Fruit fly (Drosophila melanogaster) whole organism, embryonic: ENCODE results near the gene CCHa1.

Experiments
- B-H2 ChIP-seq: fragments of 200-800 bp; sonication (Bioruptor generic); optimal IDR thresholded peaks from 2 replicates; lab custom pipeline; 2018; ENCODE audit warnings: missing biosample characterization, mild to moderate bottlenecking, missing genetic modification characterization
- Bdp1 ChIP-seq: fragments of 200-800 bp; sonication (Bioruptor generic); optimal IDR thresholded peaks from 3 replicates; lab custom pipeline; 2016; ENCODE audit warnings: missing biosample characterization, missing genetic modification characterization
- CG10274 ChIP-seq: fragments of 200-800 bp; sonication (Bioruptor generic); optimal IDR thresholded peaks from 3 replicates; lab custom pipeline; 2017; ENCODE audit warnings: missing biosample characterization, mild to moderate bottlenecking, missing genetic modification characterization
- CG10654 ChIP-seq: fragments of 200-800 bp; sonication (Bioruptor generic); optimal IDR thresholded peaks from 2 replicates; lab custom pipeline; 2016; ENCODE audit warnings: missing biosample characterization, missing genetic modification characterization
- CG11456 ChIP-seq: fragments of 200-800 bp; sonication (Bioruptor generic); IDR thresholded peaks from 3 replicates; pipeline ENCODE4 v1.3.6; 2022; ENCODE audit warnings: missing biosample characterization, missing genetic modification characterization
- CG12236 ChIP-seq: fragments of 200-800 bp; sonication (Bioruptor generic); optimal IDR thresholded peaks from 2 replicates; lab custom pipeline; 2016; ENCODE audit warnings: missing biosample characterization, missing genetic modification characterization
- CG14014 ChIP-seq: fragments of 200-800 bp; sonication (Bioruptor generic); IDR thresholded peaks from 2 replicates; pipeline ENCODE4 v1.3.6; 2022; ENCODE audit warnings: missing biosample characterization, missing genetic modification characterization
- CG17568 ChIP-seq: fragments of 200-800 bp; sonication (Bioruptor generic); optimal IDR thresholded peaks from 2 replicates; lab custom pipeline; 2018; ENCODE audit warnings: missing biosample characterization, mild to moderate bottlenecking, missing genetic modification characterization, moderate library complexity
- CG17612 ChIP-seq: fragments of 200-800 bp; sonication (Bioruptor generic); IDR thresholded peaks from 2 replicates; pipeline ENCODE4 v1.3.6; 2022; ENCODE audit warnings: missing biosample characterization, missing genetic modification characterization
- CG2199 ChIP-seq: fragments of 200-800 bp; sonication (Bioruptor generic); IDR thresholded peaks from 3 replicates; pipeline ENCODE4 v1.3.6; 2022; ENCODE audit warnings: missing biosample characterization, missing genetic modification characterization
- CG31224 ChIP-seq: fragments of 200-800 bp; sonication (Bioruptor generic); IDR thresholded peaks from 2 replicates; pipeline ENCODE4 v1.3.6; 2022; ENCODE audit warnings: missing biosample characterization, missing genetic modification characterization
- CG3995 ChIP-seq: fragments of 200-800 bp; sonication (Bioruptor generic); optimal IDR thresholded peaks from 3 replicates; lab custom pipeline; 2016; ENCODE audit warnings: missing biosample characterization, missing genetic modification characterization
- CG8359 ChIP-seq: fragments of 200-800 bp; sonication (Bioruptor generic); optimal IDR thresholded peaks from 2 replicates; lab custom pipeline; 2017; ENCODE audit warnings: missing biosample characterization, mild to moderate bottlenecking, missing genetic modification characterization, borderline replicate concordance
- CG8765 ChIP-seq: fragments of 200-800 bp; sonication (Bioruptor generic); IDR thresholded peaks from 2 replicates; pipeline ENCODE4 v1.3.6; 2022; ENCODE audit warnings: missing biosample characterization, missing genetic modification characterization
- CG9727 ChIP-seq: fragments of 200-800 bp; sonication (Bioruptor generic); optimal IDR thresholded peaks from 3 replicates; lab custom pipeline; 2017; ENCODE audit warnings: missing biosample characterization, mild to moderate bottlenecking, missing genetic modification characterization
- Chrac-16 ChIP-seq: fragments of 200-800 bp; sonication (Bioruptor generic); optimal IDR thresholded peaks from 3 replicates; lab custom pipeline; 2016; ENCODE audit warnings: missing biosample characterization, missing genetic modification characterization
- Elba2 ChIP-seq: fragments of 200-800 bp; sonication (Bioruptor generic); optimal IDR thresholded peaks from 3 replicates; lab custom pipeline; 2016; ENCODE audit warnings: missing biosample characterization, missing genetic modification characterization
- HLH3B ChIP-seq: fragments of 200-800 bp; sonication (Bioruptor generic); IDR thresholded peaks from 2 replicates; pipeline ENCODE4 v1.3.6; 2022; ENCODE audit warnings: missing biosample characterization, missing genetic modification characterization
- Oli ChIP-seq: fragments of 200-800 bp; sonication (Bioruptor generic); optimal IDR thresholded peaks from 2 replicates; lab custom pipeline; 2018; ENCODE audit warnings: missing biosample characterization, mild to moderate bottlenecking, missing genetic modification characterization, moderate library complexity
- Poxn ChIP-seq: fragments of 200-800 bp; sonication (Bioruptor generic); IDR thresholded peaks from 2 replicates; pipeline ENCODE4 v1.3.6; 2022; ENCODE audit warnings: missing biosample characterization, missing genetic modification characterization
- Rfx ChIP-seq: fragments of 200-800 bp; sonication (Bioruptor generic); IDR thresholded peaks from 2 replicates; pipeline ENCODE4 v1.3.6; 2022; ENCODE audit warnings: missing biosample characterization, missing genetic modification characterization
- Rx ChIP-seq: fragments of 200-800 bp; sonication (Bioruptor generic); IDR thresholded peaks from 2 replicates; pipeline ENCODE4 v1.3.6; 2022; ENCODE audit warnings: missing biosample characterization, missing genetic modification characterization
- Sin3A ChIP-seq: fragments of >200 bp; optimal IDR thresholded peaks from 2 replicates; lab custom pipeline; 2018
- Trl ChIP-seq, 3 experiments: fragments of >200 bp in 2 of 3; fragments of 200-800 bp in 1 of 3; sonication (Bioruptor generic) in 1 of 3; optimal IDR thresholded peaks; 2 replicates in 1 of 3; 3 replicates in 2 of 3; lab custom pipeline; 2016 to 2017; ENCODE audit warnings: missing biosample characterization in 1 of 3, missing genetic modification characterization in 1 of 3
- ac ChIP-seq: fragments of 200-800 bp; sonication (Bioruptor generic); optimal IDR thresholded peaks from 3 replicates; lab custom pipeline; 2017; ENCODE audit warnings: missing biosample characterization, mild to moderate bottlenecking, missing genetic modification characterization
- al ChIP-seq: fragments of 200-800 bp; sonication (Bioruptor generic); IDR thresholded peaks from 2 replicates; pipeline ENCODE4 v1.3.6; 2022; ENCODE audit warnings: missing biosample characterization, missing genetic modification characterization
- bowl ChIP-seq: fragments of 200-800 bp; sonication (Bioruptor generic); IDR thresholded peaks from 2 replicates; pipeline ENCODE4 v1.3.6; 2022; ENCODE audit warnings: missing biosample characterization, missing genetic modification characterization
- ems ChIP-seq: fragments of 200-800 bp; sonication (Bioruptor generic); optimal IDR thresholded peaks from 3 replicates; lab custom pipeline; 2016; ENCODE audit warnings: missing biosample characterization, missing genetic modification characterization
- ewg ChIP-seq: fragments of 200-800 bp; sonication (Bioruptor generic); optimal IDR thresholded peaks from 3 replicates; lab custom pipeline; 2017; ENCODE audit warnings: mild to moderate bottlenecking, missing biosample characterization, missing genetic modification reagents, missing genetic modification characterization
- exex ChIP-seq: fragments of 200-800 bp; sonication (Bioruptor generic); optimal IDR thresholded peaks from 4 replicates; lab custom pipeline; 2018; ENCODE audit warnings: missing biosample characterization, mild to moderate bottlenecking, missing genetic modification characterization, moderate library complexity
- fu2 ChIP-seq: fragments of 200-800 bp; sonication (Bioruptor generic); optimal IDR thresholded peaks from 2 replicates; lab custom pipeline; 2016; ENCODE audit warnings: missing biosample characterization, missing genetic modification characterization
- grn ChIP-seq: fragments of 200-800 bp; sonication (Bioruptor generic); optimal IDR thresholded peaks from 3 replicates; lab custom pipeline; 2017; ENCODE audit warnings: missing biosample characterization, missing genetic modification characterization
- oc ChIP-seq: fragments of 200-800 bp; sonication (Bioruptor generic); optimal IDR thresholded peaks from 2 replicates; lab custom pipeline; 2018; ENCODE audit warnings: missing biosample characterization, mild to moderate bottlenecking, missing genetic modification characterization, moderate library complexity
- p53 ChIP-seq: fragments of 200-800 bp; sonication (Bioruptor generic); optimal IDR thresholded peaks from 2 replicates; lab custom pipeline; 2016; ENCODE audit warnings: missing biosample characterization, missing genetic modification characterization
- pan ChIP-seq, 4 experiments: fragments of >200 bp in 3 of 4; fragments of 200-800 bp in 1 of 4; sonication (Bioruptor generic) in 1 of 4; optimal IDR thresholded peaks in 3 of 4; IDR thresholded peaks in 1 of 4; 2 replicates each; pipeline versions ENCODE4 v1.3.6 to Lab custom; 2017 to 2022; ENCODE audit warnings: missing biosample characterization in 2 of 4, missing genetic modification characterization in 2 of 4, mixed read lengths in 1 of 4
- pfk ChIP-seq: fragments of 200-800 bp; sonication (Bioruptor generic); optimal IDR thresholded peaks from 2 replicates; lab custom pipeline; 2018; ENCODE audit warnings: missing biosample characterization, mild to moderate bottlenecking, missing genetic modification characterization, moderate library complexity
- phol ChIP-seq: fragments of 200-800 bp; sonication (Bioruptor generic); optimal IDR thresholded peaks from 3 replicates; lab custom pipeline; 2018; ENCODE audit warnings: missing biosample characterization, mild to moderate bottlenecking, missing genetic modification characterization, moderate library complexity
- pzg ChIP-seq: fragments of 200-800 bp; sonication (Bioruptor generic); optimal IDR thresholded peaks from 3 replicates; lab custom pipeline; 2018; ENCODE audit warnings: missing biosample characterization, mild to moderate bottlenecking, missing genetic modification characterization, moderate library complexity
- ranshi ChIP-seq: fragments of 200-800 bp; sonication (Bioruptor generic); IDR thresholded peaks from 2 replicates; pipeline ENCODE4 v1.3.6; 2022; ENCODE audit warnings: missing biosample characterization, missing genetic modification characterization
- schlank ChIP-seq: fragments of 200-800 bp; sonication (Bioruptor generic); optimal IDR thresholded peaks from 2 replicates; lab custom pipeline; 2018; ENCODE audit warnings: missing biosample characterization, mild to moderate bottlenecking, missing genetic modification characterization
- tgo ChIP-seq: fragments of 200-800 bp; sonication (Bioruptor generic); IDR thresholded peaks from 3 replicates; pipeline ENCODE4 v1.3.6; 2022; ENCODE audit warnings: missing biosample characterization, missing genetic modification characterization
- tin ChIP-seq: fragments of 200-800 bp; sonication (Bioruptor generic); optimal IDR thresholded peaks from 3 replicates; lab custom pipeline; 2016; ENCODE audit warnings: missing biosample characterization, missing genetic modification characterization
- toy ChIP-seq: fragments of 200-800 bp; sonication (Bioruptor generic); IDR thresholded peaks from 2 replicates; pipeline ENCODE4 v1.3.6; 2022; ENCODE audit warnings: missing biosample characterization, missing genetic modification characterization
- trem ChIP-seq: fragments of 200-800 bp; optimal IDR thresholded peaks from 3 replicates; lab custom pipeline; 2019; ENCODE audit warnings: missing biosample characterization, mild to moderate bottlenecking, missing genetic modification characterization, moderate library complexity
- ttk ChIP-seq: fragments of 200-800 bp; sonication (Bioruptor generic); IDR thresholded peaks from 2 replicates; pipeline ENCODE4 v2.1.2; 2022; ENCODE audit warnings: missing biosample characterization, missing genetic modification characterization
- vnd ChIP-seq: fragments of 200-800 bp; sonication (Bioruptor generic); IDR thresholded peaks from 3 replicates; pipeline ENCODE4 v1.3.6; 2022; ENCODE audit warnings: missing biosample characterization, missing genetic modification characterization; ENCODE audit not compliant: partially characterized antibody
- vvl ChIP-seq: fragments of 200-800 bp; sonication (Bioruptor generic); IDR thresholded peaks from 2 replicates; pipeline ENCODE4 v1.3.6; 2022; ENCODE audit warnings: missing biosample characterization, missing genetic modification characterization
- zf30C ChIP-seq: fragments of 200-800 bp; sonication (Bioruptor generic); optimal IDR thresholded peaks from 3 replicates; lab custom pipeline; 2018; ENCODE audit warnings: missing biosample characterization, mild to moderate bottlenecking, missing genetic modification characterization
- zfh2 ChIP-seq: fragments of 200-800 bp; sonication (Bioruptor generic); optimal IDR thresholded peaks from 2 replicates; lab custom pipeline; 2016; ENCODE audit warnings: missing biosample characterization, missing genetic modification characterization

The CCHa1 gene

dm6 chr3R:14061988-14062868, 34.4 kb downstream of the CCHa1 start (continued):
- no peak for TF ChIP-seq pan (optimal IDR thresholded peaks at IDR 0.05; lab: Kevin White, UChicago)
- peak in 1 of 2 experiments; percentile 11 for TF ChIP-seq pan (GFP tag; optimal IDR thresholded peaks at IDR 0.05 in 1 of 2, IDR thresholded peaks at IDR 0.05 in 1 of 2)
- no peak for TF ChIP-seq ac (GFP tag; lab: Kevin White, UChicago)
- TF ChIP-seq al, result no peak
- TF ChIP-seq B-H2 (GFP tag; lab: Kevin White, UChicago), result no peak
- TF ChIP-seq ewg, result no peak
- TF ChIP-seq exex (tag; lab: Kevin White, UChicago), result peak; percentile 27
- TF ChIP-seq Trl (optimal IDR thresholded peaks at IDR 0.05; lab: Kevin White, UChicago), result peak; percentile 5 to 17
- no peak for TF ChIP-seq Trl (GFP tag; optimal IDR thresholded peaks at IDR 0.05; lab: Kevin White, UChicago)
- TF ChIP-seq CG2199, result peak; percentile 85; the same call in 2 of the 3 replicates
- no peak for TF ChIP-seq pzg (GFP tag; lab: Kevin White, UChicago)
- no peak for TF ChIP-seq p53 (GFP tag; lab: Kevin White, UChicago)
- no peak for TF ChIP-seq CG12236 (GFP tag; lab: Kevin White, UChicago)
- no peak for TF ChIP-seq CG17568 (GFP tag; lab: Kevin White, UChicago)
- no peak for TF ChIP-seq pfk (GFP tag; lab: Kevin White, UChicago)
- no peak for TF ChIP-seq CG17612
- no peak for TF ChIP-seq ems (GFP tag; lab: Kevin White, UChicago)
- no peak for TF ChIP-seq bowl (GFP tag; lab: Robert Waterston, UW)
- no peak for TF ChIP-seq HLH3B
- no peak for TF ChIP-seq zf30C (GFP tag; lab: Kevin White, UChicago)
- TF ChIP-seq CG14014 (GFP tag; lab: Robert Waterston, UW), result no peak
- no peak for TF ChIP-seq ranshi (GFP tag; lab: Robert Waterston, UW)
- TF ChIP-seq fu2 (GFP tag; lab: Kevin White, UChicago), result no peak
- peak; percentile 18 for TF ChIP-seq CG8359 (GFP tag; lab: Kevin White, UChicago)
- TF ChIP-seq CG8765, result no peak
- TF ChIP-seq CG3995 (GFP tag; lab: Kevin White, UChicago), result no peak
- peak; percentile 39 for TF ChIP-seq tin (GFP tag; lab: Kevin White, UChicago)
- no peak for TF ChIP-seq vnd (GFP tag; lab: Robert Waterston, UW)
- no peak for TF ChIP-seq CG11456 (GFP tag; lab: Robert Waterston, UW)
- TF ChIP-seq Elba2, result no peak
- no peak for TF ChIP-seq zfh2 (GFP tag; lab: Kevin White, UChicago)
- TF ChIP-seq grn (GFP tag; lab: Kevin White, UChicago), result no peak
- no peak for TF ChIP-seq CG31224 (GFP tag; lab: Robert Waterston, UW)
- peak; percentile 30 for TF ChIP-seq CG10274 (GFP tag; lab: Kevin White, UChicago)
- TF ChIP-seq tgo (GFP tag; lab: Robert Waterston, UW), result no peak; the same call in 2 of the 3 replicates
- TF ChIP-seq ttk, result no peak
- no peak for TF ChIP-seq Sin3A (lab: Kevin White, UChicago)
- TF ChIP-seq CG9727 (GFP tag; lab: Kevin White, UChicago), result peak; percentile 19
- no peak for TF ChIP-seq Bdp1 (GFP tag; lab: Kevin White, UChicago)
- TF ChIP-seq CG10654, result no peak
- TF ChIP-seq Oli, result peak; percentile 52
- TF ChIP-seq schlank (tag; lab: Kevin White, UChicago), result no peak
- TF ChIP-seq vvl (GFP tag; lab: Robert Waterston, UW), result 0 out of 2 replicates have a peak, but pooled peaks have one; percentile 29
- no peak for TF ChIP-seq Chrac-16
- TF ChIP-seq Rfx (GFP tag; lab: Robert Waterston, UW), result peak; percentile 60; the same call in 1 of the 2 replicates
- peak; percentile 40 for TF ChIP-seq phol (tag; lab: Kevin White, UChicago)
- TF ChIP-seq trem (tag; lab: Kevin White, UChicago), result no peak
- no peak for TF ChIP-seq oc
- TF ChIP-seq Rx, result no peak
- no peak for TF ChIP-seq toy (GFP tag; lab: Robert Waterston, UW)
- no peak for TF ChIP-seq Poxn (GFP tag; lab: Robert Waterston, UW)
